Worm (Caenorhabditis elegans) whole organism, L4 larva: ENCODE data around the gene Y71H2AM.20.

ENCODE experiments used
- D1046.2 ChIP-seq: fragments of 200-800 bp; sonication (Bioruptor generic); IDR thresholded peaks from 2 replicates; pipeline ENCODE4 v1.3.6; 2022; ENCODE audit warnings: missing genetic modification characterization, missing compliant biosample characterization
- F37D6.2 ChIP-seq: sonication (generic microtip); optimal IDR thresholded peaks from 2 replicates; lab custom pipeline; 2016; ENCODE audit warnings: mild to moderate bottlenecking, missing genetic modification characterization, missing compliant biosample characterization
- F49E8.2 ChIP-seq: sonication (generic microtip); optimal IDR thresholded peaks from 2 replicates; lab custom pipeline; 2016; ENCODE audit warnings: missing compliant biosample characterization, mild to moderate bottlenecking, missing genetic modification characterization, borderline replicate concordance
- R02D3.7 ChIP-seq: fragments of 150-350 bp; sonication (generic microtip); optimal IDR thresholded peaks from 3 replicates; lab custom pipeline; 2014; ENCODE audit warnings: missing biosample characterization, missing genetic modification characterization
- T20F7.1 ChIP-seq: fragments of 200-800 bp; sonication (Bioruptor generic); optimal IDR thresholded peaks from 2 replicates; lab custom pipeline; 2018; ENCODE audit warnings: mild to moderate bottlenecking, missing genetic modification characterization, missing compliant biosample characterization
- Y75B8A.6 ChIP-seq: fragments of 200-800 bp; sonication (Bioruptor generic); IDR thresholded peaks from 2 replicates; pipeline ENCODE4 v1.3.6; 2022; ENCODE audit warnings: missing genetic modification reagents, missing genetic modification characterization, missing compliant biosample characterization
- aha-1 ChIP-seq: fragments of 150-350 bp; peaks from one replicate; lab custom pipeline; 2014; ENCODE audit warnings: missing biosample characterization, missing genetic modification characterization
- aly-2 ChIP-seq: sonication (generic microtip); optimal IDR thresholded peaks from 2 replicates; lab custom pipeline; 2018; ENCODE audit warnings: missing biosample characterization, missing genetic modification characterization
- ama-1 ChIP-seq: fragments of 150-350 bp; optimal IDR thresholded peaks from 2 replicates; lab custom pipeline; 2014; ENCODE audit warnings: inconsistent platforms, mixed read lengths
- arid-1 ChIP-seq: fragments of 200-800 bp; sonication (Bioruptor generic); conservative IDR thresholded peaks from 2 replicates; pipeline ENCODE4 v1.3.6; 2022; ENCODE audit warnings: missing genetic modification reagents, missing genetic modification characterization, missing compliant biosample characterization
- attf-4 ChIP-seq: sonication (generic microtip); optimal IDR thresholded peaks from 3 replicates; lab custom pipeline; 2017; ENCODE audit warnings: missing biosample characterization, missing genetic modification characterization
- ceh-20 ChIP-seq: fragments of 200-800 bp; sonication (Bioruptor generic); IDR thresholded peaks from 2 replicates; pipeline ENCODE4 v1.3.6; 2022; ENCODE audit warnings: missing genetic modification reagents, missing genetic modification characterization, missing compliant biosample characterization
- ceh-28 ChIP-seq: fragments of 150-350 bp; optimal IDR thresholded peaks from 2 replicates; lab custom pipeline; 2014; ENCODE audit warnings: missing biosample characterization, missing genetic modification reagents, missing genetic modification characterization
- ceh-44 ChIP-seq: fragments of 200-800 bp; sonication (Bioruptor generic); IDR thresholded peaks from 2 replicates; pipeline ENCODE4 v1.3.6; 2022; ENCODE audit warnings: missing genetic modification reagents, missing genetic modification characterization, missing compliant biosample characterization
- ceh-82 ChIP-seq: sonication (generic microtip); optimal IDR thresholded peaks from 2 replicates; lab custom pipeline; 2017; ENCODE audit warnings: missing biosample characterization, missing genetic modification characterization
- ctbp-1 ChIP-seq: fragments of 200-800 bp; sonication (Bioruptor generic); IDR thresholded peaks from 2 replicates; pipeline ENCODE4 v1.3.6; 2022; ENCODE audit warnings: missing genetic modification reagents, missing genetic modification characterization, missing compliant biosample characterization
- daf-12 ChIP-seq: fragments of 150-350 bp; optimal IDR thresholded peaks from 2 replicates; lab custom pipeline; 2014; ENCODE audit warnings: missing biosample characterization, missing genetic modification reagents, missing genetic modification characterization
- daf-19 ChIP-seq: fragments of 200-800 bp; sonication (Bioruptor generic); conservative IDR thresholded peaks from 2 replicates; pipeline ENCODE4 v1.3.6; 2022; ENCODE audit warnings: missing genetic modification characterization, missing compliant biosample characterization
- daf-8 ChIP-seq: fragments of 200-800 bp; sonication (Bioruptor generic); IDR thresholded peaks from 2 replicates; pipeline ENCODE4 v1.3.6; 2022; ENCODE audit warnings: missing genetic modification characterization, missing compliant biosample characterization
- dmd-8 ChIP-seq: fragments of 200-800 bp; sonication (Bioruptor generic); IDR thresholded peaks from 2 replicates; pipeline ENCODE4 v1.3.6; 2022; ENCODE audit warnings: missing genetic modification characterization, missing compliant biosample characterization
- dpl-1 ChIP-seq: fragments of 150-350 bp; optimal IDR thresholded peaks from 2 replicates; lab custom pipeline; 2014; ENCODE audit warnings: missing biosample characterization, missing genetic modification reagents, missing genetic modification characterization
- egl-43 ChIP-seq: fragments of 200-800 bp; sonication (Bioruptor generic); IDR thresholded peaks from 2 replicates; pipeline ENCODE4 v1.3.6; 2022; ENCODE audit warnings: missing genetic modification reagents, missing genetic modification characterization, missing compliant biosample characterization
- gei-8 ChIP-seq: fragments of 200-800 bp; sonication (Bioruptor generic); optimal IDR thresholded peaks from 2 replicates; lab custom pipeline; 2018; ENCODE audit warnings: mild to moderate bottlenecking, missing genetic modification characterization, missing compliant biosample characterization
- hif-1 ChIP-seq, 2 experiments: sonication (generic microtip); optimal IDR thresholded peaks; 2 replicates each; lab custom pipeline; 2016 to 2017; ENCODE audit warnings: missing compliant biosample characterization in 2 of 2, missing genetic modification characterization in 2 of 2, missing genetic modification reagents in 2 of 2, missing genotype in 2 of 2, mild to moderate bottlenecking in 1 of 2
- hlh-30 ChIP-seq: sonication (generic microtip); optimal IDR thresholded peaks from 2 replicates; lab custom pipeline; 2017; ENCODE audit warnings: antibody characterized with exemption, mild to moderate bottlenecking, missing genetic modification characterization, missing compliant biosample characterization; ENCODE audit not compliant: insufficient read depth
- lin-13 ChIP-seq: fragments of 150-350 bp; optimal IDR thresholded peaks from 2 replicates; lab custom pipeline; 2014; ENCODE audit warnings: missing biosample characterization, missing genetic modification reagents, missing genetic modification characterization
- lin-15B ChIP-seq: fragments of 150-350 bp; sonication (generic microtip); optimal IDR thresholded peaks from 3 replicates; lab custom pipeline; 2014; ENCODE audit warnings: missing biosample characterization, missing genetic modification characterization
- lin-29 ChIP-seq: fragments of 200-800 bp; sonication (Bioruptor generic); IDR thresholded peaks from 2 replicates; pipeline ENCODE4 v1.3.6; 2022; ENCODE audit warnings: missing genetic modification reagents, missing genetic modification characterization, missing compliant biosample characterization
- lin-38 ChIP-seq: fragments of 200-800 bp; sonication (Bioruptor generic); IDR thresholded peaks from 2 replicates; pipeline ENCODE4 v1.3.6; 2022; ENCODE audit warnings: missing genetic modification reagents, missing genetic modification characterization, missing compliant biosample characterization
- madf-5 ChIP-seq, 2 experiments: fragments of 200-800 bp; sonication (Bioruptor generic); IDR thresholded peaks; 2 replicates each; pipeline ENCODE4 v1.3.6; 2022; ENCODE audit warnings: missing compliant biosample characterization in 2 of 2, missing genetic modification characterization in 2 of 2
- madf-9 ChIP-seq: fragments of 200-800 bp; sonication (Bioruptor generic); conservative IDR thresholded peaks from 2 replicates; pipeline ENCODE4 v1.3.6; 2022; ENCODE audit warnings: missing genetic modification reagents, missing genetic modification characterization, missing compliant biosample characterization
- mdl-1 ChIP-seq, 2 experiments: fragments of 150-350 bp in 1 of 2; sonication (generic microtip) in 1 of 2; optimal IDR thresholded peaks; 2 replicates each; lab custom pipeline; 2014 to 2017; ENCODE audit warnings: missing biosample characterization in 2 of 2, missing genetic modification characterization in 2 of 2
- mdt-29 ChIP-seq: fragments of 200-800 bp; sonication (Bioruptor generic); IDR thresholded peaks from 2 replicates; pipeline ENCODE4 v1.3.6; 2022; ENCODE audit warnings: missing genetic modification reagents, missing genetic modification characterization, missing compliant biosample characterization
- mes-2 ChIP-seq: sonication (generic microtip); optimal IDR thresholded peaks from 2 replicates; lab custom pipeline; 2016; ENCODE audit warnings: missing genotype, mild to moderate bottlenecking, missing genetic modification characterization, missing compliant biosample characterization; ENCODE audit not compliant: poor library complexity, severe bottlenecking
- mxl-2 ChIP-seq: fragments of 200-800 bp; sonication (Bioruptor generic); conservative IDR thresholded peaks from 2 replicates; pipeline ENCODE4 v1.3.6; 2022; ENCODE audit warnings: missing genetic modification reagents, missing genetic modification characterization, missing compliant biosample characterization
- nhr-25 ChIP-seq: sonication (generic microtip); optimal IDR thresholded peaks from 2 replicates; lab custom pipeline; 2017; ENCODE audit warnings: missing genetic modification characterization, mild to moderate bottlenecking, missing compliant biosample characterization, antibody characterized with exemption, moderate library complexity, borderline replicate concordance; ENCODE audit not compliant: insufficient read depth
- nhr-48 ChIP-seq: sonication (generic microtip); optimal IDR thresholded peaks from 2 replicates; lab custom pipeline; 2016; ENCODE audit warnings: mild to moderate bottlenecking, missing genetic modification characterization, missing compliant biosample characterization
- nhr-6 ChIP-seq: fragments of 150-350 bp; optimal IDR thresholded peaks from 2 replicates; lab custom pipeline; 2014; ENCODE audit warnings: missing biosample characterization, missing genetic modification characterization
- nhr-77 ChIP-seq: fragments of 150-350 bp; optimal IDR thresholded peaks from 2 replicates; lab custom pipeline; 2014; ENCODE audit warnings: missing biosample characterization, missing genetic modification characterization
- pha-4 ChIP-seq, 2 experiments: fragments of 150-350 bp in 1 of 2; fragments of 200-800 bp in 1 of 2; sonication (Bioruptor generic) in 1 of 2; IDR thresholded peaks in 1 of 2; optimal IDR thresholded peaks in 1 of 2; 2 replicates each; pipeline versions ENCODE4 v1.3.6 to Lab custom; 2014 to 2022; ENCODE audit warnings: missing genetic modification characterization in 2 of 2, missing genetic modification reagents in 2 of 2, missing biosample characterization in 1 of 2, missing compliant biosample characterization in 1 of 2
- rbr-2 ChIP-seq: sonication (generic microtip); optimal IDR thresholded peaks from 2 replicates; lab custom pipeline; 2016; ENCODE audit warnings: missing genotype, missing genetic modification characterization, missing compliant biosample characterization
- sdz-12 ChIP-seq: fragments of 200-800 bp; sonication (Bioruptor generic); optimal IDR thresholded peaks from 2 replicates; lab custom pipeline; 2018; ENCODE audit warnings: mild to moderate bottlenecking, missing genetic modification characterization, missing compliant biosample characterization
- tag-97 ChIP-seq: fragments of 200-800 bp; sonication (Bioruptor generic); IDR thresholded peaks from 2 replicates; pipeline ENCODE4 v1.3.6; 2022; ENCODE audit warnings: missing genetic modification characterization, missing compliant biosample characterization
- tra-1 ChIP-seq: fragments of 200-800 bp; sonication (Bioruptor generic); IDR thresholded peaks from 2 replicates; pipeline ENCODE4 v1.3.6; 2022; ENCODE audit warnings: missing genetic modification reagents, missing genetic modification characterization, missing compliant biosample characterization
- unc-130 ChIP-seq: sonication (generic microtip); optimal IDR thresholded peaks from 2 replicates; lab custom pipeline; 2016; ENCODE audit warnings: missing genetic modification reagents, missing genetic modification characterization, missing compliant biosample characterization
- unc-39 ChIP-seq: sonication (generic microtip); optimal IDR thresholded peaks from 2 replicates; lab custom pipeline; 2017; ENCODE audit warnings: missing biosample characterization, missing genetic modification characterization
- unc-62 ChIP-seq, 3 experiments: fragments of 150-350 bp in 1 of 3; sonication (generic microtip); optimal IDR thresholded peaks in 2 of 3; peaks in 1 of 3; 1 replicate in 1 of 3; 2 replicates in 2 of 3; lab custom pipeline; 2014 to 2017; ENCODE audit warnings: missing biosample characterization in 3 of 3, missing genetic modification characterization in 3 of 3, missing genetic modification reagents in 3 of 3, missing genotype in 1 of 3
- vab-7 ChIP-seq: fragments of 200-800 bp; sonication (Bioruptor generic); IDR thresholded peaks from 2 replicates; pipeline ENCODE4 v1.3.6; 2022; ENCODE audit warnings: missing genetic modification reagents, missing genetic modification characterization, missing compliant biosample characterization
- zfp-3 ChIP-seq: fragments of 200-800 bp; sonication (Bioruptor generic); conservative IDR thresholded peaks from 2 replicates; pipeline ENCODE4 v1.3.6; 2022; ENCODE audit warnings: missing genetic modification reagents, missing genetic modification characterization, missing compliant biosample characterization
- zip-2 ChIP-seq: fragments of 150-350 bp; optimal IDR thresholded peaks from 2 replicates; lab custom pipeline; 2014; ENCODE audit warnings: missing biosample characterization, missing genetic modification characterization
- ztf-11 ChIP-seq: fragments of 150-350 bp; optimal IDR thresholded peaks from 2 replicates; lab custom pipeline; 2014; ENCODE audit warnings: missing biosample characterization, missing genetic modification characterization

Y71H2AM.20 gene

ce11 chrIII:2804461-2804860 lies 18.7 kb upstream of the Y71H2AM.20 start (continued):
- TF ChIP-seq nhr-25 (tag; lab: Kevin White, UChicago) (no peak), arid-1 (GFP tag; lab: Robert Waterston, UW) (no peak), rbr-2 (tag; lab: Kevin White, UChicago) (no peak), ceh-82 (tag; lab: Kevin White, UChicago) (no peak), zfp-3 (no peak), tag-97 (GFP tag; lab: Robert Waterston, UW) (no peak), egl-43 (GFP tag; lab: Robert Waterston, UW) (no peak), nhr-48 (tag; lab: Kevin White, UChicago) (no peak), daf-12 (tag; lab: Kevin White, UChicago) (no peak), ceh-20 (GFP tag; lab: Robert Waterston, UW) (no peak), unc-39 (tag; lab: Kevin White, UChicago) (no peak), dpl-1 (GFP tag; lab: Kevin White, UChicago) (peak; percentile 55), attf-4 (tag; lab: Kevin White, UChicago) (no peak), aly-2 (no peak), ceh-28 (no peak), daf-8 (GFP tag; lab: Robert Waterston, UW) (no peak), hif-1 (tag; optimal IDR thresholded peaks at IDR 0.05; lab: Kevin White, UChicago) (no peak), F49E8.2 (tag; lab: Kevin White, UChicago) (no peak), gei-8 (no peak), unc-62 (GFP tag; optimal IDR thresholded peaks at IDR 0.05 in 1 of 2; lab: Kevin White, UChicago) (no peak), unc-62 (tag; optimal IDR thresholded peaks at IDR 0.05; lab: Kevin White, UChicago) (no peak), vab-7 (GFP tag; lab: Robert Waterston, UW) (no peak), ama-1 (lab: Kevin White, UChicago) (no peak), hlh-30 (tag; lab: Kevin White, UChicago) (peak; percentile 92), D1046.2 (no peak), nhr-6 (tag; lab: Kevin White, UChicago) (peak; percentile 13), ctbp-1 (GFP tag; lab: Robert Waterston, UW) (no peak), lin-13 (no peak), mdt-29 (GFP tag; lab: Robert Waterston, UW) (no peak), zip-2 (tag; lab: Kevin White, UChicago) (no peak), Y75B8A.6 (GFP tag; lab: Robert Waterston, UW) (no peak), aha-1 (peak; percentile 80), unc-130 (GFP tag; lab: Kevin White, UChicago) (no peak), nhr-77 (tag; lab: Kevin White, UChicago) (no peak), F37D6.2 (tag; lab: Kevin White, UChicago) (no peak), mxl-2 (GFP tag; lab: Robert Waterston, UW) (no peak), tra-1 (no peak), pha-4 (GFP tag; IDR thresholded peaks at IDR 0.05; lab: Robert Waterston, UW) (no peak), pha-4 (tag; optimal IDR thresholded peaks at IDR 0.05; lab: Kevin White, UChicago) (peak; percentile 82), madf-5 (GFP tag; IDR thresholded peaks at IDR 0.05; lab: Robert Waterston, UW) (no peak), madf-9 (GFP tag; lab: Robert Waterston, UW) (no peak), T20F7.1 (GFP tag; lab: Kevin White, UChicago) (no peak), lin-15B (tag; lab: Kevin White, UChicago) (no peak), lin-29 (no peak), daf-19 (GFP tag; lab: Robert Waterston, UW) (no peak), dmd-8 (no peak), ceh-44 (no peak), mdl-1 (tag; optimal IDR thresholded peaks at IDR 0.05; lab: Kevin White, UChicago) (peak in 1 of 2 experiments; percentile 58), ztf-11 (tag; lab: Kevin White, UChicago) (no peak), R02D3.7 (no peak), sdz-12 (no peak), mes-2 (tag; lab: Kevin White, UChicago) (peak; percentile 47), lin-38 (GFP tag; lab: Robert Waterston, UW) (peak; percentile 54)
